Worm (Caenorhabditis elegans): ENCODE data around the gene T05C12.11.
A peak's percentile ranks its signal among the peaks of the same experiment; 100 is the strongest.

T05C12.11 gene

DNA sequence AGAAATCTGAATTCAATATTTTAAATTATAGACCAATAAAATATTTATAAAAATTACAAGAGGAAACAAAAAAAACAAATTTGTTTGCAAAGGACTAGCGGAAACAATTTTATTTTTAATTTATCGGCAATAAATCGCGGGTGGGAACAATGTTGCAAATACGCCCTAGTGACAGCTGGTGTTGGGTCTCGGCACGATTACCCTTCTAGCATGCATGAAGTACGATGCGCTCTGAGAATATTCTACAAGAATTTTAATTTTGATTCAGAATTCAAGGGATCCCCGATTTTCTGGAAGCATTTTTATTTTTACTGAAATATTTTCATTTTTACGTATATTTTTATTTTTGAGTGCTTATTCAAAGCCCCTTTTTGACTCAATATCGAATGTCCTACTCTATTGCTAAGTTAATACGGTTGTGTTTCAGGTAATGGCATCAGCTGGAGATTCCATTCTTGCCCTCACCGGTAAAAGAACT lies 14.8 kb upstream of the T05C12.11 start, which contains the start of the genes mig-5 and cct-1 (continued):
- TF ChIP-seq zfh-2 (GFP tag; conservative IDR thresholded peaks at IDR 0.05) (no peak), lsl-1 (GFP tag; optimal IDR thresholded peaks at IDR 0.05) (peak; percentile 79), lin-35 (GFP tag; optimal IDR thresholded peaks at IDR 0.05) (peak in 2 of 3 experiments; percentile 77 to 92), rpc-1 (optimal IDR thresholded peaks at IDR 0.05) (peak; percentile 41), rpc-1 (tag; optimal IDR thresholded peaks at IDR 0.05) (no peak), ccch-3 (GFP tag; optimal IDR thresholded peaks at IDR 0.05) (no peak), pbrm-1 (GFP tag; IDR thresholded peaks at IDR 0.05) (peak; percentile 94), K12H6.12 (tag; optimal IDR thresholded peaks at IDR 0.05) (peak; percentile 77), Y53G8AR.9 (GFP tag; conservative IDR thresholded peaks at IDR 0.05) (peak; percentile 77; the same call in 1 of the 2 replicates)

- TF ChIP-seq lin-54 (GFP tag; optimal IDR thresholded peaks at IDR 0.05) = no peak
- no peak for TF ChIP-seq ceh-79 (tag; optimal IDR thresholded peaks at IDR 0.05)
- no peak for TF ChIP-seq ztf-28 (GFP tag; IDR thresholded peaks at IDR 0.05)
- no peak for TF ChIP-seq ccch-3 (GFP tag; optimal IDR thresholded peaks at IDR 0.05)
- TF ChIP-seq F49E8.2 (tag; optimal IDR thresholded peaks at IDR 0.05; ENCODE audit: insufficient read depth) = no peak
- no peak for TF ChIP-seq egl-18 (GFP tag; IDR thresholded peaks at IDR 0.05)
- TF ChIP-seq lir-1 (GFP tag; conservative IDR thresholded peaks at IDR 0.05) = no peak
- no peak for TF ChIP-seq die-1 (tag; optimal IDR thresholded peaks at IDR 0.05)
- TF ChIP-seq mcd-1 (GFP tag; IDR thresholded peaks at IDR 0.05) = no peak
- no peak for TF ChIP-seq ceh-27 (GFP tag; optimal IDR thresholded peaks at IDR 0.05)
- TF ChIP-seq rpc-1 (optimal IDR thresholded peaks at IDR 0.05) = no peak
- no peak for TF ChIP-seq rpc-1 (tag; optimal IDR thresholded peaks at IDR 0.05)
- TF ChIP-seq lsy-27 (tag; optimal IDR thresholded peaks at IDR 0.05; ENCODE audit: borderline replicate concordance, insufficient read depth) = no peak
- TF ChIP-seq B0336.3 (GFP tag; IDR thresholded peaks at IDR 0.05) = no peak
- TF ChIP-seq hmg-1.2 (GFP tag; IDR thresholded peaks at IDR 0.05) = no peak
- TF ChIP-seq xnd-1 (tag; optimal IDR thresholded peaks at IDR 0.05) = no peak
These were observed 11.2 kb upstream of the T05C12.11 start, which contains the start of gene dylt-3 for ce11 chrII:8181437-8181836. TSS of gene dylt-3 (plus strand) at chrII:8181737.

DNA sequence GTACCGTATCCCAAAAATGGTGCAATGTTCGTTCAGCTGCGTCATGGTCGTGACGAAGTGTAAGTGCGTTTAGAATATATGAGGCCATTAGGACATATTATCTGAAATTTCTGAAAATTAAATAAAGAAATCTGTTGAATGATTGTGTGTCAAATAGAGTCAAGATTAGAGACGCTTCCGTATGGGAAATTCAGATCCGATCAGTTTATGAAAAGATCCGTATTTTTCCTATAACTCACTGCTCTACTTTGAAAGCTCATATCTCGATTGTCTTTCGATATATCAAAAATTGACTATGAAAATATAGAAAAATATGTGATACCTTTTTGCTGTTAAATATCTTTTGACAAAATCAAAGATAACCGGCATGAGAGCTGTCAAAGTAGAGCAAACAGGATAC lies 10.0 kb upstream of the T05C12.11 start, which contains the start of gene T05C12.4:
T05C12.4 (minus strand) TSS at position 101 of the 400 bp plus-strand sequence.
- TF ChIP-seq nhr-80 (tag; optimal IDR thresholded peaks at IDR 0.05) (no peak), ccch-3 (GFP tag; optimal IDR thresholded peaks at IDR 0.05) (no peak), Y53G8AR.9 (GFP tag; conservative IDR thresholded peaks at IDR 0.05) (no peak), aptf-3 (GFP tag; IDR thresholded peaks at IDR 0.05) (no peak), bed-2 (GFP tag; IDR thresholded peaks at IDR 0.05) (no peak), dox-1 (GFP tag; IDR thresholded peaks at IDR 0.05) (no peak), hsf-1 (GFP tag; IDR thresholded peaks at IDR 0.05) (no peak), egl-44 (GFP tag; IDR thresholded peaks at IDR 0.05) (no peak), snpc-3.4 (tag; optimal IDR thresholded peaks at IDR 0.05) (no peak), lin-26 (GFP tag; IDR thresholded peaks at IDR 0.05) (no peak), rec-8 (tag; optimal IDR thresholded peaks at IDR 0.05) (no peak)

ce11 chrII:8178614-8179013 lies 8.3 kb upstream of the T05C12.11 start:
- no peak for TF ChIP-seq B0019.2 (GFP tag; conservative IDR thresholded peaks at IDR 0.05)
- no peak for TF ChIP-seq F57A8.1 (GFP tag; optimal IDR thresholded peaks at IDR 0.05)
- no peak for TF ChIP-seq ceh-27 (GFP tag; optimal IDR thresholded peaks at IDR 0.05)
- TF ChIP-seq unc-62 (GFP tag; optimal IDR thresholded peaks at IDR 0.05) = no peak
